Fruit fly (Drosophila melanogaster) whole organism, larva: Measurements from ENCODE around the gene CG33764.

Experiments used
- noc ChIP-seq: fragments of 200-800 bp; sonication (Bioruptor generic); optimal IDR thresholded peaks from 3 replicates; lab custom pipeline; 2019; ENCODE audit warnings: missing biosample characterization, mild to moderate bottlenecking, missing genetic modification characterization, moderate library complexity

The CG33764 gene

DNA sequence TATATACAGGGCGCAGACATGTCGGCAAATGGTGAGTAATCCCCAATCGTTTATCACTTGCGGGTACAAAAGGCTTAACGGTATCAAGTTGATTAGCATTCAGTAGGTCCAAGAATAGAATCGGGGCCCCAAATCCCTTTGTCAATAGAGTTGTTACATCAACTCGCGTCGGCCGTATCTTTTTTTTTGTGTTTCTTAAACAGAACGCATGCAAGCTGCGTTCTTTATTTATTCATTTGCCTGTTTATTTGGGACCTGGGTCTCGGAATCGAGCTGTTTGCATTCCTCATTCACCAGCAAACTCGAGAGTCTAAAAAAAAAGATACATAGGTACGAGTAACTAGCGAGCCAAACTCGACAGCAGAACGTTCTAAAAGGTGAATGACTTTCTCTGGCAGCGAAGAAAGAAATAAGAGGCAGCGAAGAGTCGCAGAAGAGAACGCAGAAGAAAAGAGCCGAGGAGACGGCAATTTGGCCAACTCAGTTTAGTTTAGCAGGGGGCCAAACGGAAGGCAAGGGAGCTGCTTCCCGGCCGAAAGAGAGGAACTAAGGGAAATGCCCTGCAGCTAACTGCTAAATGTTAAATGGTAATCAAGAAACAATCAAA, 5.0 kb upstream of the CG33764 start:
- no peak for TF ChIP-seq noc (tag; lab: Kevin White, UChicago)

- no peak for TF ChIP-seq noc (tag; lab: Kevin White, UChicago)
Measured at dm6 chr3L:4270949-4271827, 3.9 kb upstream of the CG33764 start.

DNA sequence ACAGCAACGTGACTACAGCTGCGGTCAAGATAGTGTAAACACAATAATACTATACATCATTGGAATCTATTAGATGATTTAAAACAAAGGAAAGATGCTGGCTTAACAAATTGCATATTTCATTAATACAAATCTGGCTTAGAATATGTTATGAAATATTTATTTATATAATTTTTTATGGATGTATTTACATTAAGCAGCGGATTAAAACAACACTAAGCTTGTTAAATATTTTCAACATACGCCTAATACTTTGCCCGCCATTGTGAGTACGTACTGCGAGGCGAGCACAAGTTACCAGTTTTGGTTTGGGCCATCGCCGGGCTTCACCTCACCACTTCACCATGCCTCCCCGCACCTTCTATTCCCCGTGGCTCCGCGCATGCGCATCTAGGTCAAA, 2.6 kb upstream of the CG33764 start:
- peak; percentile 90 for TF ChIP-seq noc (tag; lab: Kevin White, UChicago)

DNA sequence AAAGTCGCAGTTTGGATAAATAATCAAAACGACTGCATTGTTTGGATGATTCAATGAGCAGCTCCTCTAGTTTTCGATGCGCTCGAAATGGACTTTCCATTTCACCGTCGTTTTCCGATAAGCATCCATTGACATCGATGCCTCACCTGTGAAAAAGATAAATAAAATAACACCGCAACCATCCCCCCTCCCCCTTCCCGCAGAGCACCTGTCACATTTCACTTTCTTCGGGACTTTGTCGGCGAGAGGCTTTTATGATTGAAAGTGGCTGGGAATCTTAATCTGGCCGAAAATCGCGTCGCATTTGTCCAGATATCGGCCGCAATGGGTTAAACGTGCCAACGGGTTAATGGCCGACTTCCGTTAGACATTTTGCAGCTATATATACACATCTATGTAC, 1.9 kb upstream of the CG33764 start:
- no peak for TF ChIP-seq noc (tag; lab: Kevin White, UChicago)

dm6 chr3L:4265836-4266235, 1.5 kb downstream of the CG33764 start:
- TF ChIP-seq noc (tag; lab: Kevin White, UChicago) = no peak

DNA sequence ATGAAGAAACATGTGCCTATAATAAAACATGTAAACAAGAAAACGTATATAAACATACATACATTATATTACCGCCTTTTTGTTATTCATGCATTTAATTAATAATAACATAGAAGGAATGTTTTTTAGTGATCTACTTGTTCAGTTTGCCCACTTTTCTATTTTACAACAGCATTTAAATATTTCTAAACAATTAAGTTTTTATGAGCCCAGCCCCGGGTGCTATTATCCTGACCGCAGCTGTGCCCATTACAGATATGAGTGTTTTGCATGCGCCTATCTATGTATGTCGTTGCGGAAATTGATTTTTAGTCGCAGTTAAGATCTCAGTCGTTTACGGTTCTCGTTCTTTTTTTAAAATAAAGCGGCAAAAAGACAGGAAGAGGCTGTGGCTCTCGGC, 2.3 kb downstream of the CG33764 start:
- no peak for TF ChIP-seq noc (tag; lab: Kevin White, UChicago)

DNA sequence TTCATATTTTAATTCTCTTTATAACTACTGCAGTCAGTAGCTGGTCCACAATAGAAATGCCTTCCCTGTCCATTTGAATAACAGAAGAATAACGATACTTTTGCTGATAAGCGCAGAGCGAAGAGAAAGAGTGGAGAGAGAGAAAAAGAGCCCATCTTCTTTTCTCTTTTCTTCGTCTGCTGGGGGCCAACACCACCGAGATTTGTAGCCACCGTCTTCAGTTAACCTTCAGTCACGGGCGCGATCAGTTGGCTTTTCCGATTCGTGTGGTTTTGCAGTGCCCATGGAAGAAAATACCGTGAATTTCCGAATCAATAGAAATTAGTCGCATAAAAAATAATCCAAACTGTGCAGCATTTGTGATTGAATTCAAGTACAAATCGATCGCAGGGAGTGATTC, 3.8 kb downstream of the CG33764 start, which contains the start of gene CG1273:
Gene CG1273 (plus strand): TSS at position 218 of the 400 bp plus-strand sequence.
- no peak for TF ChIP-seq noc (tag; lab: Kevin White, UChicago)

dm6 chr3L:4262384-4262783, 4.9 kb downstream of the CG33764 start, which contains the start of the genes CG11586 and VhaM9.7-a:
Gene CG11586 (minus strand): TSS chr3L:4262470.
Gene VhaM9.7-a (plus strand): TSS chr3L:4262705.
- no peak for TF ChIP-seq noc (tag; lab: Kevin White, UChicago)

- TF ChIP-seq noc (tag; lab: Kevin White, UChicago) = no peak
Measured at dm6 chr3L:4261177-4261576, 6.1 kb downstream of the CG33764 start.

dm6 chr3L:4259102-4259558, 8.2 kb downstream of the CG33764 start, which contains the start of the genes CG15011 and CG1309:
Gene CG15011 (minus strand): TSS chr3L:4259152.
Gene CG1309 (plus strand): TSS chr3L:4259430.
- TF ChIP-seq noc (tag; lab: Kevin White, UChicago) = peak; percentile 87

DNA sequence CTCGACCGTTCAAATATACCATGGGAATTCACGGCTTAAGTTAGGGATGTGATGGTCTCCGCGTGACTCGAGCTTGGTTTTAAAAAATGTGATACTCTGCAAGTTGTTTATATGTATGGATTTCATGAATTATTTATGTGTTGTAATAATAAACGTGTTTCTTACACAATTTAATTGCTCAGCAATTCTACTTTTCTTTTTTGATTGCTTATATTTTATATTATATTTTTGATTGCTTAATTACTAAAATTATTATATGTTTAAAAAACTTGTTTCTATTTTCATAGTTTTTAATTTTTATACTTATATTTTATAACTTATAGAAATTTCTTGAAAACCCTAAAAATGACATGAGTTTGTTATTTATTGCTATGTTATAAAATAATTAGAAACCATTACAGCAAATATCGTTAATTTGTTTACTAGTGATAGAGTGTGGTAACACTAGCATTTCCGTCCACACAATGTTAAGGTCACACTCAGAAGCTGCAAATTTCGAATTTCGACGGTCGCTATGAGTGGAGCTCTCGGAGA, 12.9 kb downstream of the CG33764 start, which contains the start of the genes ago and CG1265:
Gene ago (minus strand): TSS at position 6 of the 534 bp plus-strand sequence.
Gene CG1265 (plus strand): TSS at position 476 of the 534 bp plus-strand sequence.
- no peak for TF ChIP-seq noc (tag; lab: Kevin White, UChicago)

dm6 chr3L:4253611-4254300, 13.5 kb downstream of the CG33764 start:
- TF ChIP-seq noc (tag; lab: Kevin White, UChicago) = no peak

DNA sequence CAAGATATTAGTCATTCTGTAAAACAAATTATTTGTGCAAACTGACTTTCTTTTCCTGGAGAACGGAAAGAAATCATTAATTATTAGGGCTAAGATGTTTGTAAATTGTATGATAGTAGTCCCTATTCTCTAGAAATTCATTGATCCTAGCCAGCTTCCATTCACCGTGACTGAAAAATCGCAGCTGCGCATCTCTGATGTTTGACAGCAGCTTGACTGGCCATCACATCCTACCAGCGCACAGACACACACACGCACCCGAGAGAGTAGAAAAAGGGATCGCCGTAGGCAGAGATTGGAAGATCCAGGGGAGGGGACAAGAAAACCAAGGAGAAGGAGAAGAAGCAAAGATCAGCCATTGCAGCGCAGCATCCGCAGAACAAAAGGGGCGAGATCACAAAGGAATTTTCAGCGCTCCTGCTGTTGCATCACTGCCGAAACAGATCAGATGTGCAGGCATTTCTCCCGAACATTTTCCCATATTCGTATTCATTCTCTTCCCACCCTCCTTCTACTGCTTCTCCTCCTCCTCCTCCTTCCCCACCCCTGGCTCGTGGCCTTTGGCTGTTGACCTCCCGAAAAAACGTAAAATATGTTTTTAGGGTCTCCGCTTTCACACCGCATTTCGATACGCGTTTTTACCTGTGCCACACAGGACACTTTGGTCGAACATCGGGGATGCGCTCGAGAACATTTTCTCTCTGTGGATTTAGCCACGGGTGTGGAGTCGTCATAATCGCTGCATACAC, 14.3 kb downstream of the CG33764 start:
- TF ChIP-seq noc (tag; lab: Kevin White, UChicago) = no peak

DNA sequence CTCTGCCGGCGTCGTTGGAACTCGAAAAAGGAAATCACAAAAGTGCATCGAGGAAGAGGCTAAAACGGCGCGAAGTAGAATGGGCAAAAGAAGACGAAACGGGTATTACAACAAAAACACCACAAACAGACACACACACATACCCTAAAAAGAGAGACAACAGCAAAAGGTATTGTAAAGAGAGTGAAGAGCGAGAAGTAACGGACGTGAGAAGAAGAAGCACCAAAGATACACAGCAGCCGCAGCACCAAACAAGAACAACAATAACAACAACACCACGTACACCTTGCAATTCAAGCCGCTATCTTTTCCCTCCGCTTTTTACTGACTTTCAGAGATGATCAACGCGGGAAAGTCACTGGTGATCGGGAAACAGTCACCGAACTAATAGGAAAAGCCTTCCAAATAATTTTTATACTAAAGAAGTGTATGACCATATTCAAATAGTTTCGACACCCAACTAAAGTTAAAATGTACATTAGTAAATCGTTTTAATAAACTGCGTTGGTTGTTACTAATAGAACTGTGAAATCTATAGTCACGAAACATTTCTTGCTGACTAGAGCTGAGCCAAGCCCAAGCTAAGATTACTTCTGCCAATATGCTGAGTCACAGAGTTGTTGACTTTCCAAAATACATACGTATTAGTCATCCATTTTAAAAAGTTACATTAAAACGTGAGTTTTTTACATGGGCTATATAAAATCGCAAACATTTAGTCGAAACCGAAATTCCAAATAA, 15.0 kb downstream of the CG33764 start:
- TF ChIP-seq noc (tag; lab: Kevin White, UChicago) = no peak
